Worm (Caenorhabditis elegans): ENCODE measurements around the gene C13C4.8.

ce11 chrV:12091759-12092158 is 26.0 kb upstream of the C13C4.8 start, which contains the start of gene nhr-206:
- TF ChIP-seq nhr-237 (tag; optimal IDR thresholded peaks at IDR 0.05) (no peak), lin-13 (tag; optimal IDR thresholded peaks at IDR 0.05) (no peak), ces-1 (GFP tag; optimal IDR thresholded peaks at IDR 0.05) (no peak), ztf-11 (tag; optimal IDR thresholded peaks at IDR 0.05) (no peak), pha-4 (tag; optimal IDR thresholded peaks at IDR 0.05) (no peak), unc-39 (tag; optimal IDR thresholded peaks at IDR 0.05) (no peak)
